Worm (Caenorhabditis elegans): ENCODE measurements around the gene far-1.

Gene far-1

DNA sequence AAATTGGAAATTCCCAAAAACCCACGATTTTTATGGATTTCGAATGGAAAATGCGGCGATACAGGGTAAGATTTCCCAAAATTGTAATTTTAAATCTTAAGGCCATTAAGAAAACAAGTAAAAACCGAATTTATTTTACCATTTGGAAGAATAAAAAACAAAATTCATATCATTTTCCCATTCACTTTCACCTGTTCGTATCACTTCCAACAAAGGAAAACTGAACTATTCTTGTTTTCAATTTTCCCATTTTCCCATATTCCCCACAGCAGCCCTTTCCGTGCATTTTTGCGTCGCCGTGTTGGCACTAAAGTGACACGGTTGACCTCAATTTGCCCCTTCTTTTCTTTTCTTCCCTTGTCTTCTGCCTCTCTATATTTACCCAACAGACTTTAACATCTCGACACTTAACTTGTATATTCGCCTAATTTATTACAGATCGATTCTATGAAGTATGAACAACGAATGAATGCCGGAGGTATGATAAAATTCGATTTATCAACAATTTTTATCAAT, 44.9 kb upstream of the far-1 start, which contains the start of gene sec-16A.1:
TSS of gene sec-16A.1 (plus strand) at position 51 of the 516 bp plus-strand sequence.
- peak in 1 of 6 experiments; percentile 58 for TF ChIP-seq elt-3 (tag; optimal IDR thresholded peaks at IDR 0.05)
- TF ChIP-seq efl-3 (GFP tag; optimal IDR thresholded peaks at IDR 0.05), result no peak
- peak; percentile 43 for TF ChIP-seq nhr-20 (tag; optimal IDR thresholded peaks at IDR 0.05)
- no peak for TF ChIP-seq fkh-8 (tag; optimal IDR thresholded peaks at IDR 0.05)
- no peak for TF ChIP-seq tbx-2 (tag; optimal IDR thresholded peaks at IDR 0.05)
- TF ChIP-seq mab-9 (GFP tag; IDR thresholded peaks at IDR 0.05), result no peak
- peak; percentile 22 for TF ChIP-seq xbp-1 (tag; optimal IDR thresholded peaks at IDR 0.05)
- TF ChIP-seq sup-37 (GFP tag; optimal IDR thresholded peaks at IDR 0.05), result no peak
- peak; percentile 4 for TF ChIP-seq unc-130 (tag; optimal IDR thresholded peaks at IDR 0.05)
- TF ChIP-seq lsy-2 (tag; optimal IDR thresholded peaks at IDR 0.05), result peak; percentile 52 to 56
- TF ChIP-seq Y116A8C.19 (tag; optimal IDR thresholded peaks at IDR 0.05; ENCODE audit: borderline replicate concordance), result no peak
- TF ChIP-seq hlh-4 (tag; optimal IDR thresholded peaks at IDR 0.05), result no peak
- no peak for TF ChIP-seq skn-1 (tag; optimal IDR thresholded peaks at IDR 0.05)
- TF ChIP-seq ceh-88 (GFP tag; IDR thresholded peaks at IDR 0.05), result no peak
- TF ChIP-seq unc-62 (GFP tag; optimal IDR thresholded peaks at IDR 0.05), result no peak
- TF ChIP-seq ces-1 (GFP tag; optimal IDR thresholded peaks at IDR 0.05), result no peak
- TF ChIP-seq zip-4 (GFP tag; optimal IDR thresholded peaks at IDR 0.05), result no peak
- TF ChIP-seq egl-13 (tag; optimal IDR thresholded peaks at IDR 0.05), result no peak
- no peak for TF ChIP-seq dsc-1 (tag; optimal IDR thresholded peaks at IDR 0.05)
- peak in 1 of 3 experiments; percentile 18 for TF ChIP-seq ceh-82 (tag; optimal IDR thresholded peaks at IDR 0.05)
- peak; percentile 4 for TF ChIP-seq nhr-85 (tag)
- no peak for TF ChIP-seq nhr-47 (tag; optimal IDR thresholded peaks at IDR 0.05)
- TF ChIP-seq irx-1 (tag; optimal IDR thresholded peaks at IDR 0.05), result no peak
- TF ChIP-seq lin-14 (GFP tag; optimal IDR thresholded peaks at IDR 0.05), result peak; percentile 32
- TF ChIP-seq mef-2 (tag; optimal IDR thresholded peaks at IDR 0.05), result no peak
- no peak for TF ChIP-seq elt-2 (tag; optimal IDR thresholded peaks at IDR 0.05)
- peak; percentile 92 for TF ChIP-seq blmp-1 (tag; optimal IDR thresholded peaks at IDR 0.05)
- TF ChIP-seq grh-1 (GFP tag; IDR thresholded peaks at IDR 0.05), result 0 out of 2 replicates have a peak, but pooled peaks have one; percentile 10
- no peak for TF ChIP-seq pqm-1 (tag; optimal IDR thresholded peaks at IDR 0.05)
- no peak for TF ChIP-seq ztf-11 (tag; optimal IDR thresholded peaks at IDR 0.05)
- TF ChIP-seq tlp-1 (tag; optimal IDR thresholded peaks at IDR 0.05), result no peak
- peak; percentile 32 to 51 (median 48) for TF ChIP-seq dpl-1 (GFP tag; optimal IDR thresholded peaks at IDR 0.05)
- no peak for TF ChIP-seq nhr-77 (tag; optimal IDR thresholded peaks at IDR 0.05)
- peak; percentile 34 to 66 for TF ChIP-seq lin-35 (GFP tag; optimal IDR thresholded peaks at IDR 0.05)
- no peak for TF ChIP-seq nhr-28 (tag; optimal IDR thresholded peaks at IDR 0.05)
- no peak for TF ChIP-seq swsn-7 (tag; optimal IDR thresholded peaks at IDR 0.05)
- peak; percentile 18 for TF ChIP-seq rnt-1 (tag; optimal IDR thresholded peaks at IDR 0.05)
- TF ChIP-seq vab-15 (tag; optimal IDR thresholded peaks at IDR 0.05), result no peak
- no peak for TF ChIP-seq aly-2 (tag; optimal IDR thresholded peaks at IDR 0.05)
- no peak for TF ChIP-seq ets-5 (GFP tag; IDR thresholded peaks at IDR 0.05)
- no peak for TF ChIP-seq nhr-84 (tag; optimal IDR thresholded peaks at IDR 0.05)
- TF ChIP-seq unc-86 (tag; optimal IDR thresholded peaks at IDR 0.05), result no peak
- TF ChIP-seq lin-13 (GFP tag; optimal IDR thresholded peaks at IDR 0.05), result no peak
- no peak for TF ChIP-seq unc-30 (tag; optimal IDR thresholded peaks at IDR 0.05)
- no peak for TF ChIP-seq pax-3 (tag; optimal IDR thresholded peaks at IDR 0.05)
- no peak for TF ChIP-seq nhr-19 (GFP tag; conservative IDR thresholded peaks at IDR 0.05)
- TF ChIP-seq lin-15B (tag; optimal IDR thresholded peaks at IDR 0.05), result peak; percentile 1
- no peak for TF ChIP-seq hpl-2 (GFP tag; optimal IDR thresholded peaks at IDR 0.05)
- peak; percentile 43 to 61 for TF ChIP-seq efl-1 (optimal IDR thresholded peaks at IDR 0.05)
- TF ChIP-seq efl-1 (GFP tag; optimal IDR thresholded peaks at IDR 0.05 in 1 of 2), result peak; percentile 54 to 96
- TF ChIP-seq snu-23 (GFP tag; optimal IDR thresholded peaks at IDR 0.05), result peak; percentile 52
- no peak for TF ChIP-seq isw-1 (GFP tag; IDR thresholded peaks at IDR 0.05)
- no peak for TF ChIP-seq nhr-71 (tag; optimal IDR thresholded peaks at IDR 0.05)
- TF ChIP-seq F16B12.6 (tag; optimal IDR thresholded peaks at IDR 0.05), result peak; percentile 82
